Fruit fly (Drosophila melanogaster) whole organism, wandering third instar larva: Measurements from ENCODE around the gene Esp.

Experiments used
- Abd-B ChIP-seq: fragments of >200 bp; optimal IDR thresholded peaks from 2 replicates; lab custom pipeline; 2017; ENCODE audit warnings: missing biosample characterization, missing genetic modification characterization
- CG32264 ChIP-seq: fragments of 200-800 bp; sonication (Bioruptor generic); optimal IDR thresholded peaks from 2 replicates; lab custom pipeline; 2016; ENCODE audit warnings: missing biosample characterization, missing genetic modification characterization
- CG9705 ChIP-seq: fragments of 200-800 bp; sonication (Bioruptor generic); optimal IDR thresholded peaks from 2 replicates; lab custom pipeline; 2018; ENCODE audit warnings: missing biosample characterization, mild to moderate bottlenecking, missing genetic modification characterization
- CrebA ChIP-seq: fragments of 200-800 bp; sonication (Bioruptor generic); optimal IDR thresholded peaks from 2 replicates; lab custom pipeline; 2016; ENCODE audit warnings: missing biosample characterization, mild to moderate bottlenecking, missing genetic modification characterization, borderline replicate concordance
- Dfd ChIP-seq: fragments of >200 bp; optimal IDR thresholded peaks from 2 replicates; lab custom pipeline; 2017; ENCODE audit warnings: missing biosample characterization, missing genetic modification characterization
- Dif ChIP-seq: fragments of 200-275, 200-300 bp; sonication (Bioruptor generic); optimal IDR thresholded peaks from 2 replicates; lab custom pipeline; 2018; ENCODE audit warnings: missing biosample characterization, missing genetic modification characterization; ENCODE audit not compliant: partially characterized antibody
- HLH106 ChIP-seq: fragments of 200-800 bp; optimal IDR thresholded peaks from 3 replicates; lab custom pipeline; 2019; ENCODE audit warnings: missing biosample characterization, mild to moderate bottlenecking, missing genetic modification characterization, moderate library complexity
- Hr78 ChIP-seq: fragments of >200 bp; optimal IDR thresholded peaks from 2 replicates; lab custom pipeline; 2017; ENCODE audit warnings: missing biosample characterization, missing genetic modification characterization
- Hr83 ChIP-seq: fragments of 200-300 bp; sonication (Bioruptor generic); optimal IDR thresholded peaks from 2 replicates; lab custom pipeline; 2016; ENCODE audit warnings: missing biosample characterization, mild to moderate bottlenecking, missing genetic modification characterization, moderate library complexity; ENCODE audit not compliant: poor library complexity, severe bottlenecking
- Jra ChIP-seq: sonication (Bioruptor generic); optimal IDR thresholded peaks from 2 replicates; lab custom pipeline; 2016; ENCODE audit warnings: missing biosample characterization, missing genetic modification characterization
- Mio ChIP-seq: sonication (Bioruptor generic); optimal IDR thresholded peaks from 2 replicates; lab custom pipeline; 2016; ENCODE audit warnings: missing biosample characterization, missing genetic modification characterization
- Myc ChIP-seq: fragments of >200 bp; optimal IDR thresholded peaks from 2 replicates; lab custom pipeline; 2017
- OdsH ChIP-seq: fragments of 200-800 bp; sonication (Bioruptor generic); optimal IDR thresholded peaks from 2 replicates; lab custom pipeline; 2016; ENCODE audit warnings: missing biosample characterization, mild to moderate bottlenecking, missing genetic modification characterization
- Rel ChIP-seq, 2 experiments: fragments of 200-800 bp; sonication (Bioruptor generic) in 1 of 2; optimal IDR thresholded peaks; 2 replicates in 1 of 2; 3 replicates in 1 of 2; lab custom pipeline; 2016 to 2019; ENCODE audit warnings: mild to moderate bottlenecking in 2 of 2, missing biosample characterization in 2 of 2, missing genetic modification characterization in 2 of 2, moderate library complexity in 1 of 2
- Sp1 ChIP-seq: fragments of 200-800 bp; sonication (Bioruptor generic); optimal IDR thresholded peaks from 3 replicates; lab custom pipeline; 2019; ENCODE audit warnings: missing biosample characterization, mild to moderate bottlenecking, missing genetic modification characterization, moderate library complexity
- Vsx2 ChIP-seq: fragments of 200-300, 225-300 bp; sonication (Bioruptor generic); optimal IDR thresholded peaks from 2 replicates; lab custom pipeline; 2018; ENCODE audit warnings: missing biosample characterization, missing genetic modification characterization; ENCODE audit not compliant: partially characterized antibody
- br ChIP-seq: fragments of 200-800 bp; sonication (Bioruptor generic); optimal IDR thresholded peaks from 2 replicates; lab custom pipeline; 2016; ENCODE audit warnings: missing biosample characterization, missing genetic modification characterization
- dl ChIP-seq, 2 experiments: fragments of 175-275, 200-275 bp in 1 of 2; fragments of 200-275 bp in 1 of 2; sonication (Bioruptor generic); optimal IDR thresholded peaks; lab custom pipeline; 2018; ENCODE audit warnings: mild to moderate bottlenecking in 2 of 2, missing biosample characterization in 2 of 2, missing genetic modification characterization in 2 of 2, moderate library complexity in 2 of 2; ENCODE audit not compliant: partially characterized antibody in 2 of 2, insufficient read depth in 1 of 2
- dmrt93B ChIP-seq: fragments of 200-800 bp; sonication (Bioruptor generic); optimal IDR thresholded peaks from 2 replicates; lab custom pipeline; 2018; ENCODE audit warnings: missing biosample characterization, mild to moderate bottlenecking, missing genetic modification characterization
- ey ChIP-seq: fragments of 200-800 bp; sonication (Bioruptor generic); optimal IDR thresholded peaks from 2 replicates; lab custom pipeline; 2016; ENCODE audit warnings: missing biosample characterization, missing genetic modification characterization
- fru ChIP-seq: fragments of 200-800 bp; sonication (Bioruptor generic); optimal IDR thresholded peaks from 3 replicates; lab custom pipeline; 2016; ENCODE audit warnings: missing biosample characterization, mild to moderate bottlenecking, missing genetic modification characterization
- h ChIP-seq: fragments of 200-800 bp; sonication (Bioruptor generic); optimal IDR thresholded peaks from 3 replicates; lab custom pipeline; 2016; ENCODE audit warnings: missing biosample characterization, mild to moderate bottlenecking, missing genetic modification characterization
- jim ChIP-seq: fragments of 175-275, 200-325 bp; sonication (Bioruptor generic); optimal IDR thresholded peaks from 2 replicates; lab custom pipeline; 2016; ENCODE audit warnings: missing biosample characterization, mild to moderate bottlenecking, missing genetic modification characterization
- pan ChIP-seq: fragments of >200 bp; optimal IDR thresholded peaks from 2 replicates; lab custom pipeline; 2017
- psq ChIP-seq: fragments of 200-800 bp; sonication (Bioruptor generic); optimal IDR thresholded peaks from 3 replicates; lab custom pipeline; 2017; ENCODE audit warnings: missing biosample characterization, mild to moderate bottlenecking, missing genetic modification characterization, moderate library complexity
- rgr ChIP-seq: fragments of 200-800 bp; sonication (Bioruptor generic); optimal IDR thresholded peaks from 3 replicates; lab custom pipeline; 2016; ENCODE audit warnings: missing biosample characterization, mild to moderate bottlenecking, missing genetic modification characterization
- sage ChIP-seq: fragments of 200-800 bp; sonication (Bioruptor generic); optimal IDR thresholded peaks from 2 replicates; lab custom pipeline; 2016; ENCODE audit warnings: missing biosample characterization, mild to moderate bottlenecking, missing genetic modification characterization
- sv ChIP-seq: fragments of 200-800 bp; sonication (Bioruptor generic); optimal IDR thresholded peaks from 3 replicates; lab custom pipeline; 2016; ENCODE audit warnings: missing biosample characterization, missing genetic modification characterization
- tai ChIP-seq: sonication (Bioruptor generic); optimal IDR thresholded peaks from 2 replicates; lab custom pipeline; 2016; ENCODE audit warnings: missing biosample characterization, missing genetic modification characterization
- woc ChIP-seq: sonication (Bioruptor generic); optimal IDR thresholded peaks from 2 replicates; lab custom pipeline; 2016; ENCODE audit warnings: missing biosample characterization, mild to moderate bottlenecking, missing genetic modification characterization

Esp gene

DNA sequence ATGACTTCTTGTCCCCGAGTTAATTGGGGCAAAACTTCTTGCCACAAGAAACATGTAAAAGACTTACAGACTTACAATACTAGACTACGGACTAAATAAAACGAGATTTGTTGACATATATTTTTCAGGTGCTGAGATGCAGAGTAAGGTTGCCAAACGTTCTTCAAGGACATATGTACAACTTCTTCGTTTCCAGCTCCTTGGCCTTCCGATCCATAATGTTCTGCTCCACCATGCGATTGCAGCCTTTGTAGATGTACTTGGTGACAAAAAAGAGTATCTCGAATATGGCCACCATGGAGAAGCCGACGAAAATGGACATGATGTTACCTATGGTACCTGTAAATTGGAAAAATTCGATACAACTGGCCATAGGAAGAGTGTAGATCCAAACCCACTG is 15.7 kb downstream of the Esp start, which contains the start of gene CAH4:
CAH4 (minus strand) TSS at position 101 of the 400 bp plus-strand sequence.
- TF ChIP-seq fru (GFP tag; lab: Kevin White, UChicago) (no peak), h (GFP tag; lab: Kevin White, UChicago) (no peak), CG9705 (GFP tag; lab: Kevin White, UChicago) (no peak), jim (GFP tag; lab: Kevin White, UChicago) (no peak), Abd-B (no peak), sage (GFP tag; lab: Kevin White, UChicago) (no peak), Sp1 (GFP tag; lab: Kevin White, UChicago) (no peak), Hr83 (GFP tag; lab: Kevin White, UChicago) (no peak), Hr78 (GFP tag; lab: Kevin White, UChicago) (no peak), pan (lab: Kevin White, UChicago) (no peak), Dfd (GFP tag; lab: Kevin White, UChicago) (no peak), OdsH (GFP tag; lab: Kevin White, UChicago) (no peak), woc (GFP tag; lab: Kevin White, UChicago) (no peak), Mio (GFP tag; lab: Kevin White, UChicago) (no peak), psq (GFP tag; lab: Kevin White, UChicago) (no peak), sv (GFP tag; lab: Kevin White, UChicago) (no peak), dl (GFP tag; optimal IDR thresholded peaks at IDR 0.05; lab: Kevin White, UChicago; ENCODE audit: insufficient read depth in 1 of 2, partially characterized antibody in 2 of 2) (no peak), Dif (GFP tag; lab: Kevin White, UChicago) (no peak), Myc (lab: Kevin White, UChicago) (no peak), ey (GFP tag; lab: Kevin White, UChicago) (no peak)

DNA sequence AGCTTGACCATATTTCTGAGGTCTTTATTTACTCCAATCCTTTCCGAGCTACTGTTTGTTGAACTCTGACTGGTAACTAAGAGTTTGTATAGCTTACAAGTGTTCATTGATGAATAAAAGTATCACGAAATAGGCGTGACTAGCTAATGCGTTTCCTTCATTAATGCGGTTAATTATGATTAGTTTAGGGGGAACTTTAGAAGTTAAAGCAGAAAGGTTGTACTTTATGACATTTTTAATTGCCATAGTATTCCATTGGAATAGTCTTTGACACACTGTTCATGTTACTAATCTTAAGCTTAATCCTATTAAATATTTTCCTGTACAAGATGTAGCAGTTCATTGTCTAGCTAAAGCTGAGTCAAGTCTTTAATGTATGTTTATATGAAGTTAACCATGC is 18.0 kb downstream of the Esp start, which contains the start of gene ppk22:
ppk22 (minus strand) TSS at position 101 of the 400 bp plus-strand sequence.
- TF ChIP-seq fru (GFP tag; lab: Kevin White, UChicago) (no peak), tai (GFP tag; lab: Kevin White, UChicago) (no peak), CG9705 (GFP tag; lab: Kevin White, UChicago) (no peak), Hr78 (GFP tag; lab: Kevin White, UChicago) (no peak), Dfd (GFP tag; lab: Kevin White, UChicago) (no peak), Myc (lab: Kevin White, UChicago) (no peak), br (GFP tag; lab: Kevin White, UChicago) (no peak), CrebA (GFP tag; lab: Kevin White, UChicago) (no peak)
- TF ChIP-seq, all 38 proteins: peak for 0

DNA sequence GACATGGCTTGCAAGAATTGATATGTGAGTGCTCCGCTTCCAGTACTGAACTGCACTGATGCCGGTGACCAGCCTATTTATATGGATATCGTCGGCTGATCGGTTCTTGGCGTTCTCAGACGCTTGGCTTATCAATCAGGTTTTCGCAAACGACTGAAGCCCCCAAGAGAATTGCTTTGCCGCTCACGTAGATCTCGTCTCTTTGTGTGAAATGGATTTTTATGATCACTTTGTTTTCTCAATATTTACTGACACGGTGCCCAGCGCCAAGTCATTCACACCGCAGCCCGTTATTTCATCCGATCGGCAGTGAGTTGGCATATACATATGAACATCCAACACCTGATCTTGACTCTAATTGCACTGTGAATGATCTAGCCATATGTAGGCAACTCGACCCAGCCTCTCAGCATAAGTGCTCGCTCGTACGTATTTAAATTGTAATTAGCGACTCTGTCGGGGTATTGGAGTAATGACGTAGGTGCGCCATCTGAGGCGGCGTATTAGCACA is 18.6 kb downstream of the Esp start, which contains the start of gene CG13639:
CG13639 (minus strand) TSS at position 51 of the 511 bp plus-strand sequence.
- peak; percentile 11 for TF ChIP-seq h (GFP tag; lab: Kevin White, UChicago)
- no peak for TF ChIP-seq woc (GFP tag; lab: Kevin White, UChicago)

DNA sequence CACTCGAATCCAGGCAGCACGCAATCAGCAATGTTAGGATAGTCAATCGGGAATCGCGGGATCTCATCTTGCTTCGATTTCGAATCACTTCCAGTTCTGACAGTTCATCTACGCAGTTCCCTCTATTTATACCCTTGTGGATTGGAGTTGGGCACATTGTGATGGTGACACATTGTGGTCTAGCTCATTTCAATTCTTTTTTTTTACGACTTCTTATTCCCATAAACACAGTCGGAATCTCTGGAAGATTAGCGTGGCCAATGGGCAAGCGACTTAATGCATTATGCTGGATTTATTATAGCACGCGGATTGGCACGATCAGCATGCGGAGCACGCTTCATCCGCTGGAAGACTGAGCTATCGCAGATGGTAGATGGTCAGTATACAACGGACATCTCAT is 20.3 kb downstream of the Esp start, which contains the start of gene CG13640:
CG13640 (minus strand) TSS at position 101 of the 400 bp plus-strand sequence.
- TF ChIP-seq dmrt93B (GFP tag; lab: Kevin White, UChicago) (no peak), OdsH (GFP tag; lab: Kevin White, UChicago) (no peak), ey (GFP tag; lab: Kevin White, UChicago) (no peak), Jra (GFP tag; lab: Kevin White, UChicago) (no peak), HLH106 (tag; lab: Kevin White, UChicago) (no peak), CG32264 (GFP tag; lab: Kevin White, UChicago) (no peak)

DNA sequence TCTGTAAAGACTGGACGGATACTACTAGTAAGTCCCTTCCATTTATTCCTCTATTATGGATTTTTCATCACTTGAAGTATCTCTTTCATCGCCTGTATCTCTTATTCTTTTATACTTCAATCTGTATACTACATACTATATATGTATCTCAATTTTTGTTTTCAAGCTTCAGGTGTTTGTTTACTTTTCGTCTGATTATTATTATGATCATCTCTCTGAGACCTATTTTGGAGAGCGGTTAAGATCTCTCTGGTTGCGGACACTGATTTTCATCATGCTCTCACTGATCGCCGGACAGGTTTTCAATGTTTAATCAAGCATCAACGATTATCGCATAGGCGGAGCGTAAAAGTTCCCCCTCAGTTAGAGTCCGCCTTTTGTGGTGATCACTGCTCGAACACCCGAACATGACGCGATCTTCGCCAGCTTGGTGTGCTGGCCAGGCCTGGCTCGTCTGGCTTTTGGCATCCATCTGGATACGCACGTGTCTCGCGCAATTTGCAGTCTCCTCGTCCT is 20.9 kb downstream of the Esp start, which contains the start of gene CG7016:
CG7016 (plus strand) TSS at position 358 of the 516 bp plus-strand sequence.
- TF ChIP-seq Rel (GFP tag; optimal IDR thresholded peaks at IDR 0.05; lab: Kevin White, UChicago) (no peak), Rel (tag; optimal IDR thresholded peaks at IDR 0.05; lab: Kevin White, UChicago) (peak; percentile 93), Mio (GFP tag; lab: Kevin White, UChicago) (no peak), Abd-B (no peak), Vsx2 (no peak), rgr (GFP tag; lab: Kevin White, UChicago) (no peak)
